Fruit fly (Drosophila melanogaster) whole organism, embryonic: ENCODE measurements around the gene Jhbp7.

Source experiments
- CG10274 ChIP-seq: fragments of 200-800 bp; sonication (Bioruptor generic); optimal IDR thresholded peaks from 3 replicates; lab custom pipeline; 2017; ENCODE audit warnings: missing biosample characterization, mild to moderate bottlenecking, missing genetic modification characterization
- CG12744 ChIP-seq: fragments of 200-800 bp; sonication (Bioruptor generic); optimal IDR thresholded peaks from 2 replicates; lab custom pipeline; 2016; ENCODE audit warnings: missing biosample characterization, missing genetic modification characterization
- CG14050 ChIP-seq: fragments of 200-800 bp; sonication (Bioruptor generic); IDR thresholded peaks from 3 replicates; pipeline ENCODE4 v1.3.6; 2022; ENCODE audit warnings: missing biosample characterization, missing genetic modification characterization
- CG14965 ChIP-seq: fragments of 200-800 bp; sonication (Bioruptor generic); optimal IDR thresholded peaks from 2 replicates; lab custom pipeline; 2016; ENCODE audit warnings: missing biosample characterization, missing genetic modification characterization, borderline replicate concordance
- CG15011 ChIP-seq: fragments of 200-800 bp; sonication (Bioruptor generic); optimal IDR thresholded peaks from 3 replicates; lab custom pipeline; 2018; ENCODE audit warnings: missing biosample characterization, mild to moderate bottlenecking, missing genetic modification characterization
- CG17186 ChIP-seq: fragments of 200-800 bp; sonication (Bioruptor generic); optimal IDR thresholded peaks from 3 replicates; lab custom pipeline; 2017; ENCODE audit warnings: missing biosample characterization, missing genetic modification reagents, missing genetic modification characterization
- CG17385 ChIP-seq: fragments of 200-800 bp; sonication (Bioruptor generic); optimal IDR thresholded peaks from 3 replicates; lab custom pipeline; 2018; ENCODE audit warnings: missing biosample characterization, mild to moderate bottlenecking, missing genetic modification characterization
- CG17612 ChIP-seq: fragments of 200-800 bp; sonication (Bioruptor generic); IDR thresholded peaks from 2 replicates; pipeline ENCODE4 v1.3.6; 2022; ENCODE audit warnings: missing biosample characterization, missing genetic modification characterization
- CG17802 ChIP-seq: fragments of 200-800 bp; sonication (Bioruptor generic); optimal IDR thresholded peaks from 2 replicates; lab custom pipeline; 2018; ENCODE audit warnings: missing biosample characterization, mild to moderate bottlenecking, missing genetic modification characterization, moderate library complexity
- CG18011 ChIP-seq: fragments of 200-800 bp; sonication (Bioruptor generic); optimal IDR thresholded peaks from 2 replicates; lab custom pipeline; 2017; ENCODE audit warnings: missing biosample characterization, missing genetic modification characterization, mild to moderate bottlenecking, moderate library complexity, missing genotype
- CG2116 ChIP-seq: fragments of 200-800 bp; sonication (Bioruptor generic); optimal IDR thresholded peaks from 3 replicates; lab custom pipeline; 2018; ENCODE audit warnings: missing biosample characterization, mild to moderate bottlenecking, missing genetic modification characterization
- CG30020 ChIP-seq: fragments of 200-800 bp; optimal IDR thresholded peaks from 2 replicates; lab custom pipeline; 2019; ENCODE audit warnings: missing biosample characterization, mild to moderate bottlenecking, missing genetic modification characterization, moderate library complexity
- CG3065 ChIP-seq: fragments of 200-800 bp; sonication (Bioruptor generic); optimal IDR thresholded peaks from 2 replicates; lab custom pipeline; 2016; ENCODE audit warnings: missing biosample characterization, missing genetic modification characterization
- CG31441 ChIP-seq: fragments of 200-800 bp; sonication (Bioruptor generic); IDR thresholded peaks from 2 replicates; pipeline ENCODE4 v1.3.6; 2022; ENCODE audit warnings: missing biosample characterization, missing genetic modification characterization
- CG4360 ChIP-seq: fragments of 200-800 bp; sonication (Bioruptor generic); IDR thresholded peaks from 2 replicates; pipeline ENCODE4 v1.3.6; 2022; ENCODE audit warnings: missing biosample characterization, missing genetic modification characterization
- CG43689 ChIP-seq: fragments of 200-800 bp; sonication (Bioruptor generic); IDR thresholded peaks from 2 replicates; pipeline ENCODE4 v1.3.6; 2022; ENCODE audit warnings: missing biosample characterization, missing genetic modification characterization
- CG6765 ChIP-seq: fragments of 200-800 bp; sonication (Bioruptor generic); optimal IDR thresholded peaks from 3 replicates; lab custom pipeline; 2017; ENCODE audit warnings: missing biosample characterization, mild to moderate bottlenecking, missing genetic modification characterization
- CG9215 ChIP-seq: fragments of 200-800 bp; sonication (Bioruptor generic); IDR thresholded peaks from 2 replicates; pipeline ENCODE4 v1.3.6; 2022; ENCODE audit warnings: missing biosample characterization, missing genetic modification characterization
- CoRest ChIP-seq: fragments of 200-800 bp; sonication (Bioruptor generic); optimal IDR thresholded peaks from 3 replicates; lab custom pipeline; 2018; ENCODE audit warnings: missing biosample characterization, mild to moderate bottlenecking, missing genetic modification characterization, moderate library complexity
- D ChIP-seq, 2 experiments: fragments of 200-800 bp in 1 of 2; fragments of >200 bp in 1 of 2; sonication (Bioruptor generic) in 1 of 2; optimal IDR thresholded peaks; 2 replicates in 1 of 2; 3 replicates in 1 of 2; lab custom pipeline; 2017; ENCODE audit warnings: mild to moderate bottlenecking in 1 of 2, missing biosample characterization in 1 of 2, missing genetic modification characterization in 1 of 2, missing genetic modification reagents in 1 of 2
- Dad ChIP-seq: fragments of 200-800 bp; sonication (Bioruptor generic); optimal IDR thresholded peaks from 3 replicates; lab custom pipeline; 2016; ENCODE audit warnings: missing biosample characterization, missing genetic modification characterization
- Dref ChIP-seq: fragments of 200-800 bp; sonication (Bioruptor generic); IDR thresholded peaks from 2 replicates; pipeline ENCODE4 v1.3.6; 2022; ENCODE audit warnings: missing biosample characterization, missing genetic modification characterization
- E2f2 ChIP-seq: fragments of 200-800 bp; sonication (Bioruptor generic); IDR thresholded peaks from 2 replicates; pipeline ENCODE4 v1.3.6; 2022; ENCODE audit warnings: missing biosample characterization, missing genetic modification characterization
- Fer2 ChIP-seq: fragments of 200-800 bp; sonication (Bioruptor generic); optimal IDR thresholded peaks from 2 replicates; lab custom pipeline; 2018; ENCODE audit warnings: missing biosample characterization, mild to moderate bottlenecking, missing genetic modification characterization, moderate library complexity
- HLH54F ChIP-seq: fragments of 200-800 bp; sonication (Bioruptor generic); optimal IDR thresholded peaks from 3 replicates; lab custom pipeline; 2016; ENCODE audit warnings: missing biosample characterization, missing genetic modification characterization
- Hr39 ChIP-seq: fragments of >200 bp; optimal IDR thresholded peaks from 2 replicates; lab custom pipeline; 2017
- Neu2 ChIP-seq: fragments of 200-800 bp; sonication (Bioruptor generic); optimal IDR thresholded peaks from 3 replicates; lab custom pipeline; 2016; ENCODE audit warnings: missing biosample characterization, missing genetic modification characterization, borderline replicate concordance
- Nf-YC ChIP-seq: fragments of 200-800 bp; optimal IDR thresholded peaks from 3 replicates; lab custom pipeline; 2019; ENCODE audit warnings: missing biosample characterization, mild to moderate bottlenecking, missing genetic modification characterization, moderate library complexity
- Rx ChIP-seq: fragments of 200-800 bp; sonication (Bioruptor generic); IDR thresholded peaks from 2 replicates; pipeline ENCODE4 v1.3.6; 2022; ENCODE audit warnings: missing biosample characterization, missing genetic modification characterization
- Scr ChIP-seq: fragments of 200-800 bp; sonication (Bioruptor generic); IDR thresholded peaks from 2 replicates; pipeline ENCODE4 v1.3.6; 2022; ENCODE audit warnings: missing biosample characterization, missing genetic modification characterization; ENCODE audit not compliant: partially characterized antibody
- Sox100B ChIP-seq: fragments of 200-800 bp; sonication (Bioruptor generic); optimal IDR thresholded peaks from 3 replicates; lab custom pipeline; 2018; ENCODE audit warnings: missing biosample characterization, mild to moderate bottlenecking, missing genetic modification characterization
- Sry-β ChIP-seq: fragments of 200-800 bp; sonication (Bioruptor generic); optimal IDR thresholded peaks from 2 replicates; lab custom pipeline; 2018; ENCODE audit warnings: missing biosample characterization, mild to moderate bottlenecking, missing genetic modification characterization, moderate library complexity
- aop ChIP-seq: fragments of 200-800 bp; sonication (Bioruptor generic); IDR thresholded peaks from 2 replicates; pipeline ENCODE4 v1.3.6; 2022; ENCODE audit warnings: missing biosample characterization, missing genetic modification characterization
- bsh ChIP-seq, 2 experiments: fragments of 200-800 bp; sonication (Bioruptor generic); optimal IDR thresholded peaks; 2 replicates each; lab custom pipeline; 2017 to 2018; ENCODE audit warnings: mild to moderate bottlenecking in 2 of 2, missing biosample characterization in 2 of 2, missing genetic modification characterization in 2 of 2, moderate library complexity in 1 of 2
- exex ChIP-seq: fragments of 200-800 bp; sonication (Bioruptor generic); optimal IDR thresholded peaks from 4 replicates; lab custom pipeline; 2018; ENCODE audit warnings: missing biosample characterization, mild to moderate bottlenecking, missing genetic modification characterization, moderate library complexity
- gcm ChIP-seq: fragments of 200-800 bp; sonication (Bioruptor generic); optimal IDR thresholded peaks from 2 replicates; lab custom pipeline; 2019; ENCODE audit warnings: missing biosample characterization, mild to moderate bottlenecking, missing genetic modification characterization, moderate library complexity
- gfzf ChIP-seq: fragments of 200-800 bp; sonication (Bioruptor generic); optimal IDR thresholded peaks from 2 replicates; lab custom pipeline; 2016; ENCODE audit warnings: missing biosample characterization, mild to moderate bottlenecking, missing genetic modification characterization, moderate library complexity
- gro ChIP-seq: fragments of 200-800 bp; sonication (Bioruptor generic); optimal IDR thresholded peaks from 2 replicates; lab custom pipeline; 2016; ENCODE audit warnings: missing biosample characterization, missing genetic modification characterization
- ham ChIP-seq: fragments of 200-800 bp; sonication (Bioruptor generic); IDR thresholded peaks from 2 replicates; pipeline ENCODE4 v1.3.6; 2022; ENCODE audit warnings: missing biosample characterization, missing genetic modification characterization
- kay ChIP-seq: fragments of 200-800 bp; sonication (Bioruptor generic); optimal IDR thresholded peaks from 2 replicates; lab custom pipeline; 2016; ENCODE audit warnings: missing biosample characterization, missing genetic modification characterization
- mld ChIP-seq: fragments of 200-800 bp; sonication (Bioruptor generic); IDR thresholded peaks from 3 replicates; pipeline ENCODE4 v1.3.6; 2022; ENCODE audit warnings: missing biosample characterization, missing genetic modification characterization; ENCODE audit not compliant: partially characterized antibody
- nom ChIP-seq: fragments of 200-800 bp; sonication (Bioruptor generic); optimal IDR thresholded peaks from 2 replicates; lab custom pipeline; 2017; ENCODE audit warnings: missing biosample characterization, missing genetic modification characterization, mild to moderate bottlenecking, moderate library complexity, missing genetic modification reagents
- pan ChIP-seq, 4 experiments: fragments of >200 bp in 3 of 4; fragments of 200-800 bp in 1 of 4; sonication (Bioruptor generic) in 1 of 4; optimal IDR thresholded peaks in 3 of 4; IDR thresholded peaks in 1 of 4; 2 replicates each; pipeline versions ENCODE4 v1.3.6 to Lab custom; 2017 to 2022; ENCODE audit warnings: missing biosample characterization in 2 of 4, missing genetic modification characterization in 2 of 4, mixed read lengths in 1 of 4
- pita ChIP-seq: fragments of 200-800 bp; sonication (Bioruptor generic); optimal IDR thresholded peaks from 2 replicates; lab custom pipeline; 2017; ENCODE audit warnings: missing biosample characterization, mild to moderate bottlenecking, missing genetic modification characterization
- pros ChIP-seq: fragments of 200-800 bp; sonication (Bioruptor generic); optimal IDR thresholded peaks from 3 replicates; lab custom pipeline; 2019; ENCODE audit warnings: missing biosample characterization, mild to moderate bottlenecking, missing genetic modification characterization, moderate library complexity
- sens ChIP-seq: fragments of 200-800 bp; sonication (Bioruptor generic); peaks from one replicate; lab custom pipeline; 2016; ENCODE audit warnings: missing biosample characterization, missing genetic modification characterization
- sna ChIP-seq: fragments of 200-800 bp; sonication (Bioruptor generic); IDR thresholded peaks from 2 replicates; pipeline ENCODE4 v1.3.6; 2022; ENCODE audit warnings: missing biosample characterization, missing genetic modification characterization; ENCODE audit not compliant: partially characterized antibody
- stwl ChIP-seq: fragments of 200-800 bp; sonication (Bioruptor generic); optimal IDR thresholded peaks from 3 replicates; lab custom pipeline; 2018; ENCODE audit warnings: missing biosample characterization, mild to moderate bottlenecking, missing genetic modification characterization, moderate library complexity
- tio ChIP-seq: fragments of 200-800 bp; sonication (Bioruptor generic); optimal IDR thresholded peaks from 2 replicates; lab custom pipeline; 2017; ENCODE audit warnings: missing biosample characterization, missing genetic modification characterization, inconsistent platforms

Jhbp7 gene

dm6 chr3R:25221203-25221807 lies 16.1 kb upstream of the Jhbp7 start, which contains the start of gene Alg9 (continued):
- TF ChIP-seq CG17802 (tag; lab: Kevin White, UChicago) (peak; percentile 81), pan (optimal IDR thresholded peaks at IDR 0.05; lab: Kevin White, UChicago) (no peak), pan (GFP tag; optimal IDR thresholded peaks at IDR 0.05 in 1 of 2, IDR thresholded peaks at IDR 0.05 in 1 of 2) (no peak), bsh (GFP tag; optimal IDR thresholded peaks at IDR 0.05; lab: Kevin White, UChicago) (no peak), Dref (peak; percentile 94), pros (GFP tag; lab: Kevin White, UChicago) (no peak), CG18011 (GFP tag; lab: Kevin White, UChicago) (no peak), mld (GFP tag; lab: Robert Waterston, UW) (peak; percentile 88), pita (no peak), sens (GFP tag; lab: Kevin White, UChicago) (peak; percentile 72), sna (GFP tag; lab: Robert Waterston, UW) (peak; percentile 89), exex (tag; lab: Kevin White, UChicago) (no peak), CG10274 (GFP tag; lab: Kevin White, UChicago) (no peak), tio (no peak), CG43689 (no peak), Fer2 (no peak), CG2116 (GFP tag; lab: Kevin White, UChicago) (peak; percentile 84), ham (GFP tag; lab: Robert Waterston, UW) (no peak), E2f2 (GFP tag; lab: Robert Waterston, UW) (peak; percentile 71), CoRest (tag; lab: Kevin White, UChicago) (peak; percentile 47), CG4360 (GFP tag; lab: Robert Waterston, UW) (no peak), gcm (GFP tag; lab: Kevin White, UChicago) (no peak), kay (no peak), Rx (no peak), Sox100B (GFP tag; lab: Kevin White, UChicago) (no peak), gro (no peak), aop (no peak), gfzf (peak; percentile 42), nom (no peak), Neu2 (no peak), CG30020 (tag; lab: Kevin White, UChicago) (peak; percentile 76), D (optimal IDR thresholded peaks at IDR 0.05; lab: Kevin White, UChicago) (no peak), D (GFP tag; optimal IDR thresholded peaks at IDR 0.05; lab: Kevin White, UChicago) (no peak), CG31441 (GFP tag; lab: Robert Waterston, UW) (no peak), CG17186 (peak; percentile 2), Sry-β (GFP tag; lab: Kevin White, UChicago) (no peak), HLH54F (GFP tag; lab: Kevin White, UChicago) (no peak), CG14050 (GFP tag; lab: Robert Waterston, UW) (no peak), Scr (GFP tag; lab: Robert Waterston, UW) (peak; percentile 88), CG3065 (GFP tag; lab: Kevin White, UChicago) (no peak), CG6765 (no peak), Hr39 (lab: Kevin White, UChicago) (no peak), CG14965 (GFP tag; lab: Kevin White, UChicago) (no peak), CG15011 (GFP tag; lab: Kevin White, UChicago) (no peak), CG12744 (GFP tag; lab: Kevin White, UChicago) (no peak), Nf-YC (tag; lab: Kevin White, UChicago) (no peak), CG17612 (no peak), stwl (peak; percentile 93), Dad (peak; percentile 13), CG9215 (no peak), CG17385 (GFP tag; lab: Kevin White, UChicago) (no peak)
